Fruit fly (Drosophila melanogaster): ENCODE data around the gene POLDIP2.

- no peak for TF ChIP-seq CTCF (optimal IDR thresholded peaks at IDR 0.05)
- no peak for TF ChIP-seq CG8478 (optimal IDR thresholded peaks at IDR 0.05)
Observed at dm6 chr3R:5516582-5517001, 49.0 kb downstream of the POLDIP2 start.
